Worm (Caenorhabditis elegans): ENCODE data around the gene unc-42.

DNA sequence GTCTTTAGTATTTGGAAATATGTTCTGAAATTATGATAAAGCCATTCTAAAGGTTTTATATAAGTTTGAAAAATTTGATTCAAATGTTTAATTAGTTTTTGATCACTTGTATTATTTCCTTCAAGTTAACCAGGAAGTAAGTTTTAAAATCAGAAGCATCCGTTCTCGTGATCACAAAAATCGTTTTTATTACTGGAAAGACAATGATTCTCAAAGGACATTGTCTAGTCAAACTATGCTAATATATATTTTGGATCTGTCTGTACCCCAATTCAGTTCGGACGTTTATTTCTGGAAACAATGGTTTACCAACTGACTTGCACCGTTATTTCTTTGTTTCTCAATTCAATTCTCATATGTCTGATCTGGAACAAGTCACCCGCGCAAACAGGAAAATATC is 52.8 kb downstream of the unc-42 start, which contains the start of gene str-188:
- no peak for TF ChIP-seq nhr-28 (tag; optimal IDR thresholded peaks at IDR 0.05)
- no peak for TF ChIP-seq fkh-4 (tag; optimal IDR thresholded peaks at IDR 0.05; ENCODE audit: borderline replicate concordance)
- no peak for TF ChIP-seq nhr-77 (tag; optimal IDR thresholded peaks at IDR 0.05)
- TF ChIP-seq elt-2 (tag; optimal IDR thresholded peaks at IDR 0.05): no peak
- no peak for TF ChIP-seq elt-3 (tag; optimal IDR thresholded peaks at IDR 0.05)
- TF ChIP-seq ets-5 (GFP tag; IDR thresholded peaks at IDR 0.05): no peak
- TF ChIP-seq nhr-71 (tag; optimal IDR thresholded peaks at IDR 0.05): no peak
- TF ChIP-seq tbx-2 (tag; optimal IDR thresholded peaks at IDR 0.05): no peak
- TF ChIP-seq lir-3 (tag; optimal IDR thresholded peaks at IDR 0.05; ENCODE audit: poor library complexity): no peak
- no peak for TF ChIP-seq nhr-47 (tag; optimal IDR thresholded peaks at IDR 0.05)
- TF ChIP-seq aha-1 (tag; optimal IDR thresholded peaks at IDR 0.05): no peak
- no peak for TF ChIP-seq nhr-237 (tag; optimal IDR thresholded peaks at IDR 0.05)
- TF ChIP-seq lin-15B (tag; optimal IDR thresholded peaks at IDR 0.05): no peak
